Worm (Caenorhabditis elegans) whole organism, late embryonic: ENCODE data around the gene Y49A3A.4.
A peak's percentile ranks its signal among the peaks of the same experiment; 100 is the strongest.

Experiments
- C38D4.7 ChIP-seq: fragments of 200-800 bp; sonication (Bioruptor generic); optimal IDR thresholded peaks from 2 replicates; lab custom pipeline; 2018; ENCODE audit warnings: mild to moderate bottlenecking, missing genetic modification characterization, moderate library complexity, missing compliant biosample characterization
- T23F11.4 ChIP-seq: fragments of 200-800 bp; sonication (Bioruptor generic); optimal IDR thresholded peaks from 2 replicates; lab custom pipeline; 2018; ENCODE audit warnings: mild to moderate bottlenecking, missing genetic modification characterization, missing compliant biosample characterization
- ama-1 ChIP-seq: fragments of 150-350 bp; optimal IDR thresholded peaks from 2 replicates; lab custom pipeline; 2014
- ceh-18 ChIP-seq: sonication (generic microtip); optimal IDR thresholded peaks from 2 replicates; lab custom pipeline; 2016; ENCODE audit warnings: missing genetic modification characterization, missing compliant biosample characterization
- ceh-19 ChIP-seq: fragments of 200-800 bp; sonication (Bioruptor generic); optimal IDR thresholded peaks from 2 replicates; lab custom pipeline; 2018; ENCODE audit warnings: mild to moderate bottlenecking, missing genetic modification characterization, missing compliant biosample characterization
- ceh-22 ChIP-seq: sonication (generic microtip); optimal IDR thresholded peaks from 2 replicates; lab custom pipeline; 2017; ENCODE audit warnings: missing biosample characterization, missing genetic modification characterization
- ceh-24 ChIP-seq: sonication (generic microtip); optimal IDR thresholded peaks from 2 replicates; lab custom pipeline; 2016; ENCODE audit warnings: mild to moderate bottlenecking, missing genetic modification characterization, missing compliant biosample characterization
- ceh-31 ChIP-seq: sonication (generic microtip); optimal IDR thresholded peaks from 2 replicates; lab custom pipeline; 2016; ENCODE audit warnings: missing genetic modification characterization, missing compliant biosample characterization
- ceh-34 ChIP-seq: sonication (generic microtip); optimal IDR thresholded peaks from 2 replicates; lab custom pipeline; 2016; ENCODE audit warnings: mild to moderate bottlenecking, missing genetic modification characterization, missing compliant biosample characterization
- ceh-45 ChIP-seq: fragments of 200-800 bp; sonication (Bioruptor generic); IDR thresholded peaks from 2 replicates; pipeline ENCODE4 v1.3.6; 2022; ENCODE audit warnings: missing genetic modification reagents, missing genetic modification characterization, missing compliant biosample characterization
- ceh-48 ChIP-seq: sonication (generic microtip); optimal IDR thresholded peaks from 2 replicates; lab custom pipeline; 2016; ENCODE audit warnings: missing genetic modification characterization, inconsistent platforms, missing compliant biosample characterization
- ceh-9 ChIP-seq: sonication (generic microtip); optimal IDR thresholded peaks from 2 replicates; lab custom pipeline; 2016; ENCODE audit warnings: mild to moderate bottlenecking, missing genetic modification characterization, inconsistent platforms, missing compliant biosample characterization
- dmd-4 ChIP-seq: sonication (generic microtip); optimal IDR thresholded peaks from 2 replicates; lab custom pipeline; 2016; ENCODE audit warnings: borderline replicate concordance, missing genetic modification characterization, missing compliant biosample characterization
- dve-1 ChIP-seq: sonication (generic microtip); optimal IDR thresholded peaks from 2 replicates; lab custom pipeline; 2017; ENCODE audit warnings: antibody characterized with exemption, mild to moderate bottlenecking, missing genetic modification characterization, missing compliant biosample characterization
- elt-4 ChIP-seq: sonication (generic microtip); optimal IDR thresholded peaks from 2 replicates; lab custom pipeline; 2016; ENCODE audit warnings: missing genetic modification characterization, missing compliant biosample characterization
- fax-1 ChIP-seq: sonication (generic microtip); optimal IDR thresholded peaks from 2 replicates; lab custom pipeline; 2016; ENCODE audit warnings: missing genotype, missing genetic modification characterization, missing compliant biosample characterization
- fkh-10 ChIP-seq: fragments of 150-350 bp; optimal IDR thresholded peaks from 2 replicates; lab custom pipeline; 2014; ENCODE audit warnings: missing biosample characterization, missing genetic modification reagents, missing genetic modification characterization
- gmeb-2 ChIP-seq: sonication (generic microtip); optimal IDR thresholded peaks from 2 replicates; lab custom pipeline; 2016; ENCODE audit warnings: missing genetic modification characterization, inconsistent platforms, missing compliant biosample characterization
- hlh-13 ChIP-seq: fragments of 200-800 bp; sonication (Bioruptor generic); optimal IDR thresholded peaks from 2 replicates; lab custom pipeline; 2018; ENCODE audit warnings: mild to moderate bottlenecking, missing genetic modification characterization, missing compliant biosample characterization
- hlh-15 ChIP-seq: sonication (generic microtip); optimal IDR thresholded peaks from 2 replicates; lab custom pipeline; 2016; ENCODE audit warnings: missing genetic modification characterization, missing compliant biosample characterization
- hlh-6 ChIP-seq: sonication (generic microtip); optimal IDR thresholded peaks from 2 replicates; lab custom pipeline; 2016; ENCODE audit warnings: missing genotype, missing genetic modification characterization, missing compliant biosample characterization
- hlh-8 ChIP-seq: sonication (generic microtip); optimal IDR thresholded peaks from 2 replicates; lab custom pipeline; 2016; ENCODE audit warnings: missing genotype, missing genetic modification characterization, missing compliant biosample characterization
- lin-11 ChIP-seq: fragments of 200-800 bp; sonication (Bioruptor generic); optimal IDR thresholded peaks from 2 replicates; lab custom pipeline; 2018; ENCODE audit warnings: mild to moderate bottlenecking, missing genetic modification characterization, missing compliant biosample characterization
- madf-2 ChIP-seq: sonication (generic microtip); optimal IDR thresholded peaks from 2 replicates; lab custom pipeline; 2017; ENCODE audit warnings: missing genetic modification characterization, missing compliant biosample characterization
- nfya-1 ChIP-seq: sonication (generic microtip); optimal IDR thresholded peaks from 2 replicates; lab custom pipeline; 2017; ENCODE audit warnings: missing genetic modification characterization, mild to moderate bottlenecking, missing compliant biosample characterization, antibody characterized with exemption, moderate library complexity
- nhr-11 ChIP-seq: fragments of 150-350 bp; optimal IDR thresholded peaks from 2 replicates; lab custom pipeline; 2014; ENCODE audit warnings: missing biosample characterization, missing genetic modification characterization
- npax-4 ChIP-seq: sonication (generic microtip); optimal IDR thresholded peaks from 2 replicates; lab custom pipeline; 2016; ENCODE audit warnings: missing genetic modification characterization, missing compliant biosample characterization
- odd-2 ChIP-seq: sonication (generic microtip); optimal IDR thresholded peaks from 2 replicates; lab custom pipeline; 2017; ENCODE audit warnings: antibody characterized with exemption, mild to moderate bottlenecking, missing genetic modification characterization, missing compliant biosample characterization
- pag-3 ChIP-seq: sonication (generic microtip); optimal IDR thresholded peaks from 2 replicates; lab custom pipeline; 2016; ENCODE audit warnings: missing compliant biosample characterization, missing genetic modification characterization, borderline replicate concordance
- pha-4 ChIP-seq: fragments of 150-350 bp; optimal IDR thresholded peaks from 2 replicates; lab custom pipeline; 2018; ENCODE audit warnings: missing biosample characterization, missing genetic modification reagents, missing genetic modification characterization
- pqm-1 ChIP-seq: sonication (generic microtip); optimal IDR thresholded peaks from 2 replicates; lab custom pipeline; 2016; ENCODE audit warnings: missing genetic modification characterization, missing compliant biosample characterization
- sdc-2 ChIP-seq: sonication (generic microtip); optimal IDR thresholded peaks from 2 replicates; lab custom pipeline; 2016; ENCODE audit warnings: missing genotype, missing genetic modification characterization, missing compliant biosample characterization
- sox-2 ChIP-seq: fragments of 200-800 bp; sonication (Bioruptor generic); IDR thresholded peaks from 2 replicates; pipeline ENCODE4 v1.3.6; 2022; ENCODE audit warnings: missing genetic modification reagents, missing genetic modification characterization, missing compliant biosample characterization
- sox-4 ChIP-seq: sonication (generic microtip); optimal IDR thresholded peaks from 2 replicates; lab custom pipeline; 2017; ENCODE audit warnings: mild to moderate bottlenecking, missing genetic modification characterization, inconsistent platforms, missing compliant biosample characterization
- tbx-2 ChIP-seq: sonication (generic microtip); optimal IDR thresholded peaks from 2 replicates; lab custom pipeline; 2016; ENCODE audit warnings: missing genetic modification characterization, missing compliant biosample characterization
- tbx-7 ChIP-seq: sonication (generic microtip); optimal IDR thresholded peaks from 2 replicates; lab custom pipeline; 2016; ENCODE audit warnings: missing genotype, missing genetic modification characterization, missing compliant biosample characterization
- unc-42 ChIP-seq: sonication (generic microtip); optimal IDR thresholded peaks from 2 replicates; lab custom pipeline; 2016; ENCODE audit warnings: missing genotype, missing genetic modification characterization, missing compliant biosample characterization
- unc-55 ChIP-seq: sonication (generic microtip); optimal IDR thresholded peaks from 2 replicates; lab custom pipeline; 2017; ENCODE audit warnings: missing biosample characterization, missing genetic modification reagents, missing genetic modification characterization
- unc-86 ChIP-seq: sonication (generic microtip); optimal IDR thresholded peaks from 2 replicates; lab custom pipeline; 2016; ENCODE audit warnings: missing genetic modification characterization, missing compliant biosample characterization
- zip-5 ChIP-seq: sonication (generic microtip); optimal IDR thresholded peaks from 2 replicates; lab custom pipeline; 2016; ENCODE audit warnings: missing genetic modification characterization, missing compliant biosample characterization
- ztf-16 ChIP-seq: sonication (generic microtip); optimal IDR thresholded peaks from 2 replicates; lab custom pipeline; 2017; ENCODE audit warnings: missing genetic modification characterization, missing compliant biosample characterization

Gene Y49A3A.4

DNA sequence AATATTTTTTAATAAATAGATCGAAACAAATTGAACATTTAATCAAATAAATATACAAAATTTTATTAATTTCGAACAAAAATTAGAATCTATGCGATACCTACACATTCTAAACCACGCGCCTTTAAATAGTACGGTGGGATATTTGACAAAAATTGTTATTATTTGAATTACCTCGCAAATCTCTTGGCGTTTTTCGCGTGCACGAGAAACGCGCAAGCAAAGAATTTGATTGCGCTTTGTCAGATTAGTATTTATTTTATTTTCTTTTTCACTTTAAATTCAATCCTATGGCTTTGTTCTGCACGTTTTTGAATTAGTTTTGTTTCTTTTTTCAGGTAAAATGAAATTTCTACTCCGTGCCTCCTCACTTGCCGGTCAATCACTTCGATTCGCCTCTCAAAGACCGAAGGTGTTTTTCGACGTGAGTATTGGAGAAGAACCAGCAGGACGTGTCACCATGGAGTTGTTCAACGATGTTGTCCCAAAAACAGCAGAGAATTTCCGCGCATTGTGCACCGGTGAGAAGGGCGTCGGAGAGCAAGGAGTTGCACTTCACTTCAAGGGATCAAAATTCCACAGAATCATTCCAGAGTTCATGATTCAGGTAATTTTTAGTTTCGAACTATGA is 2.8 kb downstream of the Y49A3A.4 start, which contains the start of gene cyn-1:
cyn-1 (plus strand) TSS at position 339 of the 631 bp plus-strand sequence.
- peak; percentile 28 for TF ChIP-seq ceh-48 (tag; lab: Kevin White, UChicago)
- peak; percentile 25 for TF ChIP-seq tbx-2 (tag; lab: Kevin White, UChicago)
- peak; percentile 35 for TF ChIP-seq ceh-34 (tag; lab: Kevin White, UChicago)
- TF ChIP-seq ceh-18 (tag; lab: Kevin White, UChicago): peak; percentile 33
- TF ChIP-seq ceh-9 (tag; lab: Kevin White, UChicago): no peak
- no peak for TF ChIP-seq lin-11 (tag; lab: Kevin White, UChicago)
- TF ChIP-seq dve-1 (tag; lab: Kevin White, UChicago): peak; percentile 10
- TF ChIP-seq ceh-31 (tag; lab: Kevin White, UChicago): peak; percentile 52
- TF ChIP-seq elt-4 (tag; lab: Kevin White, UChicago): no peak
- TF ChIP-seq dmd-4: no peak
- no peak for TF ChIP-seq ceh-19 (GFP tag; lab: Kevin White, UChicago)
- peak; percentile 51 for TF ChIP-seq unc-42 (tag; lab: Kevin White, UChicago)
- no peak for TF ChIP-seq unc-86
- TF ChIP-seq nfya-1 (tag; lab: Kevin White, UChicago): peak; percentile 81
- no peak for TF ChIP-seq sdc-2 (tag; lab: Kevin White, UChicago)
- no peak for TF ChIP-seq hlh-6 (tag; lab: Kevin White, UChicago)
- TF ChIP-seq gmeb-2 (tag; lab: Kevin White, UChicago): no peak
- no peak for TF ChIP-seq sox-4 (tag; lab: Kevin White, UChicago)

DNA sequence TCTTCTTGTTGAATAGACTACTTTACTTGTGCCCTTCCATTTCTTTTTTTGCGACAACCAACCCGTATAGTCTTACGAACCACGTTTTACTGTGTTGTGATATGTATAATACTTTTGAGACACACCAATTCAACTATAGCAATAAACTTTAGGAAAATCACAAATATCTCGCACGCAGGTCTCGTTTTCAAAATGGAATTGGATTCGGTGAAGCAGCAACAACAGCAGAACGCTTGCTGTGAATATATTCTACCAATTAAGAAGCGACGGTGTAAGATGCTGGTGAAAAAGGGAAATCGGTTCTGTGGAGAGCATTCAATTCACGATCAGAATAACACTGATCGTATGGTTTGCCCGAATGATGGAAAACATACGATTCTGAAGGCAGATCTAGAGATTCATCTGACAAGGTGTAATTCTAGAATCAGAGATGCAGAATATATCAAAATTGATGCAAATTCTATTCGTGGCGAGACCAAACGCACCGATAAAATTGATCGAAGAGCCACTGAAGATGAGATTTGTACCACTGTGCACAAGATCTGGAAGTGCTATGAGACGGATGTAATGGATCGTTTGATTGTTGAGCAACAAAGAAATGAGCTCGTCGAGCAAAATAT is 4.3 kb downstream of the Y49A3A.4 start, which contains the start of gene Y49A3A.3:
Y49A3A.3 (plus strand) TSS at position 153 of the 620 bp plus-strand sequence.
- TF ChIP-seq nhr-11 (no peak), ama-1 (lab: Kevin White, UChicago) (peak; percentile 52), pha-4 (no peak), fax-1 (tag; lab: Kevin White, UChicago) (no peak)

DNA sequence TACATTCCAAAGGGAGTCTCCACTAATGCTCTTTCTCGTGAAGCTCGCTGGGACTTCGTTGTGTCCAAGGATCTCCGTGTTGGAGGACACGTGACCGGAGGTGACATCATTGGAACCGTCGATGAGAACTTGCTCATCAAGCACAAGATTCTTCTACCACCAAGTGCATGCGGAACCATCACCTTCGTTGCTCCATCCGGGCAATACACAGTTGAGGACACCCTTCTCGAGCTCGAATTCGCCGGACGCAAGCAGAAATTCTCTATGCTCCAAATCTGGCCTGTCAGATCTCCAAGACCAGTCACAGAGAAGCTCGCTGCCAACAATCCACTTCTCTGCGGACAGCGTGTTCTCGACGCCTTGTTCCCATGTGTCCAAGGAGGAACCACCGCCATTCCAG is 6.7 kb downstream of the Y49A3A.4 start:
- TF ChIP-seq pqm-1 (tag; lab: Kevin White, UChicago): no peak
- no peak for TF ChIP-seq odd-2 (tag; lab: Kevin White, UChicago)
- no peak for TF ChIP-seq ztf-16 (tag; lab: Kevin White, UChicago)
- TF ChIP-seq lin-11 (tag; lab: Kevin White, UChicago): no peak

DNA sequence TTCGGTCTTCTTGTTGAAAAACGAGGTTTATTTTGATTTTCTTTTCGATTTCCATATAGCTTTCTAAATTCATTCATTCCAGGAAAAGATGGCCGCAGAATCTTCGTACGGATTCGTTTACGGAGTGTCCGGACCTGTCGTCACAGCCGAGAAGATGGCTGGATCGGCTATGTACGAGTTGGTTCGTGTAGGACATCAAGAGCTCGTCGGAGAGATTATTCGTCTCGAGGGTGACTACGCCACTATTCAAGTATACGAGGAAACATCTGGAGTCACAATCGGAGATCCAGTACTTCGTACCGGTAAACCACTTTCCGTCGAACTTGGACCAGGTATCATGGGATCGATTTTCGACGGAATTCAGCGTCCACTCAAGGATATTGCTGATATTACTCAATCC is 7.1 kb downstream of the Y49A3A.4 start, which contains the start of gene vha-13:
vha-13 (plus strand) TSS at position 81 of the 400 bp plus-strand sequence.
- no peak for TF ChIP-seq ceh-19 (GFP tag; lab: Kevin White, UChicago)
- no peak for TF ChIP-seq hlh-15 (tag; lab: Kevin White, UChicago)
- no peak for TF ChIP-seq unc-42 (tag; lab: Kevin White, UChicago)
- TF ChIP-seq madf-2: no peak
- TF ChIP-seq tbx-2 (tag; lab: Kevin White, UChicago): no peak
- TF ChIP-seq hlh-6 (tag; lab: Kevin White, UChicago): no peak

DNA sequence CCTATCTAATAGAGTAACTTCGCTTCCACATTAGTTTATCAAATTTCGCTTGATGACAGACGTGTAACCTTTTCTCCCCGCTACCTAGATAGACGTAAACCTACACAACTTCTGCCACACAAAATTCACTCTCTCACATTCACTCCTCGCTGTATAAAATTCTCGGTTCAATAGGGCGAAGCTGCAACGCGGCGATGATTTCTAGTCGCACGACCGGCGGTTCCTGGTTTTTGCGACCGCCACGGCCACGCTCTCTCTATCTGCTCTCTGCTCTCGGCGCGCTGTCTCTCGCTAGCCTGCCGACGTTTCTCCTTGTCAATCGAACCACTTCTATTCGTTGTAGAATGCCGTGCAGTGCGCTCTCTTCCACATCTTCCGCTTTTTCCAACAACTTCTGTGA is 7.7 kb downstream of the Y49A3A.4 start:
- TF ChIP-seq T23F11.4 (GFP tag; lab: Kevin White, UChicago): no peak
- no peak for TF ChIP-seq ceh-22 (tag; lab: Kevin White, UChicago)
- TF ChIP-seq fkh-10 (GFP tag; lab: Kevin White, UChicago): peak; percentile 14
- TF ChIP-seq hlh-13: no peak
- TF ChIP-seq odd-2 (tag; lab: Kevin White, UChicago): no peak
- peak; percentile 0 for TF ChIP-seq madf-2
- peak; percentile 11 for TF ChIP-seq hlh-8 (tag; lab: Kevin White, UChicago)
- no peak for TF ChIP-seq C38D4.7
- TF ChIP-seq nfya-1 (tag; lab: Kevin White, UChicago): peak; percentile 62
- TF ChIP-seq ceh-45 (GFP tag; lab: Robert Waterston, UW): no peak
- no peak for TF ChIP-seq pag-3 (tag; lab: Kevin White, UChicago)
- no peak for TF ChIP-seq ceh-24 (tag; lab: Kevin White, UChicago)
- no peak for TF ChIP-seq unc-55 (GFP tag; lab: Kevin White, UChicago)
- TF ChIP-seq sox-2 (GFP tag; lab: Robert Waterston, UW): no peak
- TF ChIP-seq unc-42 (tag; lab: Kevin White, UChicago): peak; percentile 72
- no peak for TF ChIP-seq zip-5
- no peak for TF ChIP-seq nhr-11
- TF ChIP-seq npax-4 (tag; lab: Kevin White, UChicago): no peak
- no peak for TF ChIP-seq pha-4
- no peak for TF ChIP-seq hlh-15 (tag; lab: Kevin White, UChicago)
- TF ChIP-seq ceh-31 (tag; lab: Kevin White, UChicago): peak; percentile 78
- no peak for TF ChIP-seq ceh-48 (tag; lab: Kevin White, UChicago)
- no peak for TF ChIP-seq tbx-7 (tag; lab: Kevin White, UChicago)
